Fruit fly (Drosophila melanogaster) whole organism, embryonic: ENCODE results near the gene CG43093.
A peak's percentile ranks its signal among the peaks of the same experiment; 100 is the strongest.

Experiments used
- Atf3 ChIP-seq: fragments of 200-800 bp; sonication (Bioruptor generic); optimal IDR thresholded peaks from 3 replicates; lab custom pipeline; 2016; ENCODE audit warnings: missing biosample characterization, missing genetic modification characterization
- Atf6 ChIP-seq: fragments of 200-800 bp; sonication (Bioruptor generic); IDR thresholded peaks from 2 replicates; pipeline ENCODE4 v1.3.6; 2022; ENCODE audit warnings: missing biosample characterization, missing genetic modification characterization
- B-H1 ChIP-seq: fragments of 200-800 bp; sonication (Bioruptor generic); IDR thresholded peaks from 3 replicates; pipeline ENCODE4 v1.3.6; 2022; ENCODE audit warnings: missing biosample characterization, missing genetic modification characterization
- CG10267 ChIP-seq: fragments of 200-800 bp; sonication (Bioruptor generic); optimal IDR thresholded peaks from 2 replicates; lab custom pipeline; 2018; ENCODE audit warnings: missing biosample characterization, mild to moderate bottlenecking, missing genetic modification characterization, moderate library complexity
- CG10366 ChIP-seq: fragments of 200-800 bp; sonication (Bioruptor generic); IDR thresholded peaks from 2 replicates; pipeline ENCODE4 v1.3.6; 2022; ENCODE audit warnings: missing biosample characterization, missing genetic modification characterization
- CG10431 ChIP-seq: fragments of 200-800 bp; sonication (Bioruptor generic); optimal IDR thresholded peaks from 3 replicates; lab custom pipeline; 2018; ENCODE audit warnings: missing biosample characterization, mild to moderate bottlenecking, missing genetic modification characterization
- CG11085 ChIP-seq: fragments of 200-800 bp; sonication (Bioruptor generic); IDR thresholded peaks from 2 replicates; pipeline ENCODE4 v1.3.6; 2022; ENCODE audit warnings: missing biosample characterization, missing genetic modification characterization
- CG11398 ChIP-seq: fragments of 200-800 bp; sonication (Bioruptor generic); optimal IDR thresholded peaks from 2 replicates; lab custom pipeline; 2016; ENCODE audit warnings: missing biosample characterization, missing genetic modification characterization
- CG11504 ChIP-seq: fragments of 200-800 bp; sonication (Bioruptor generic); optimal IDR thresholded peaks from 3 replicates; lab custom pipeline; 2019; ENCODE audit warnings: missing biosample characterization, mild to moderate bottlenecking, missing genetic modification characterization, moderate library complexity
- CG11723 ChIP-seq: fragments of 200-800 bp; sonication (Bioruptor generic); optimal IDR thresholded peaks from 2 replicates; lab custom pipeline; 2017; ENCODE audit warnings: missing biosample characterization, mild to moderate bottlenecking, missing genetic modification characterization
- CG15269 ChIP-seq: fragments of 200-800 bp; sonication (Bioruptor generic); optimal IDR thresholded peaks from 2 replicates; lab custom pipeline; 2018; ENCODE audit warnings: missing biosample characterization, mild to moderate bottlenecking, missing genetic modification characterization, moderate library complexity
- CG2678 ChIP-seq: fragments of 200-800 bp; sonication (Bioruptor generic); optimal IDR thresholded peaks from 3 replicates; lab custom pipeline; 2019; ENCODE audit warnings: missing biosample characterization, mild to moderate bottlenecking, missing genetic modification characterization, moderate library complexity
- CG2875 ChIP-seq: fragments of 200-800 bp; sonication (Bioruptor generic); optimal IDR thresholded peaks from 2 replicates; lab custom pipeline; 2017; ENCODE audit warnings: missing biosample characterization, mild to moderate bottlenecking, missing genetic modification characterization, missing genetic modification reagents
- CG3281 ChIP-seq: fragments of 200-800 bp; sonication (Bioruptor generic); optimal IDR thresholded peaks from 3 replicates; lab custom pipeline; 2017; ENCODE audit warnings: missing biosample characterization, mild to moderate bottlenecking, missing genetic modification characterization
- CG33557 ChIP-seq: fragments of 200-800 bp; sonication (Bioruptor generic); optimal IDR thresholded peaks from 2 replicates; lab custom pipeline; 2019; ENCODE audit warnings: missing biosample characterization, mild to moderate bottlenecking, missing genetic modification characterization, moderate library complexity
- CG3407 ChIP-seq: fragments of 200-800 bp; sonication (Bioruptor generic); optimal IDR thresholded peaks from 2 replicates; lab custom pipeline; 2018; ENCODE audit warnings: missing biosample characterization, mild to moderate bottlenecking, missing genetic modification characterization
- CG42726 ChIP-seq: fragments of 200-800 bp; sonication (Bioruptor generic); IDR thresholded peaks from 2 replicates; pipeline ENCODE4 v1.3.6; 2022; ENCODE audit warnings: missing biosample characterization, missing genetic modification characterization; ENCODE audit not compliant: partially characterized antibody
- CG4404 ChIP-seq: fragments of 200-800 bp; sonication (Bioruptor generic); IDR thresholded peaks from 2 replicates; pipeline ENCODE4 v1.3.6; 2022; ENCODE audit warnings: missing biosample characterization, missing genetic modification characterization
- CG4730 ChIP-seq: fragments of 200-800 bp; sonication (Bioruptor generic); IDR thresholded peaks from 2 replicates; pipeline ENCODE4 v1.3.6; 2022; ENCODE audit warnings: missing biosample characterization, missing genetic modification characterization
- CG6683 ChIP-seq: fragments of 200-800 bp; sonication (Bioruptor generic); optimal IDR thresholded peaks from 2 replicates; lab custom pipeline; 2017; ENCODE audit warnings: missing biosample characterization, mild to moderate bottlenecking, missing genetic modification characterization, missing genetic modification reagents
- CG7745 ChIP-seq: fragments of 200-800 bp; sonication (Bioruptor generic); optimal IDR thresholded peaks from 2 replicates; lab custom pipeline; 2018; ENCODE audit warnings: missing biosample characterization, mild to moderate bottlenecking, missing genetic modification characterization, moderate library complexity
- CHES-1-like ChIP-seq: fragments of 200-800 bp; sonication (Bioruptor generic); optimal IDR thresholded peaks from 2 replicates; lab custom pipeline; 2016; ENCODE audit warnings: missing biosample characterization, missing genetic modification characterization
- D19A ChIP-seq: fragments of 200-800 bp; optimal IDR thresholded peaks from 3 replicates; lab custom pipeline; 2019; ENCODE audit warnings: missing biosample characterization, mild to moderate bottlenecking, missing genetic modification characterization, moderate library complexity
- Dek ChIP-seq: fragments of 200-800 bp; sonication (Bioruptor generic); optimal IDR thresholded peaks from 3 replicates; lab custom pipeline; 2019; ENCODE audit warnings: missing biosample characterization, mild to moderate bottlenecking, missing genetic modification characterization, moderate library complexity
- Dp ChIP-seq: fragments of 200-800 bp; sonication (Bioruptor generic); optimal IDR thresholded peaks from 2 replicates; lab custom pipeline; 2018; ENCODE audit warnings: missing biosample characterization, mild to moderate bottlenecking, missing genetic modification characterization, moderate library complexity
- E2f2 ChIP-seq: fragments of 200-800 bp; sonication (Bioruptor generic); IDR thresholded peaks from 2 replicates; pipeline ENCODE4 v1.3.6; 2022; ENCODE audit warnings: missing biosample characterization, missing genetic modification characterization
- Fer2 ChIP-seq: fragments of 200-800 bp; sonication (Bioruptor generic); optimal IDR thresholded peaks from 2 replicates; lab custom pipeline; 2018; ENCODE audit warnings: missing biosample characterization, mild to moderate bottlenecking, missing genetic modification characterization, moderate library complexity
- GATAe ChIP-seq: fragments of 200-800 bp; sonication (Bioruptor generic); conservative IDR thresholded peaks from 2 replicates; pipeline ENCODE4 v1.3.6; 2022; ENCODE audit warnings: missing biosample characterization, missing genetic modification characterization
- HmgD ChIP-seq: fragments of 200-800 bp; sonication (Bioruptor generic); optimal IDR thresholded peaks from 3 replicates; lab custom pipeline; 2016; ENCODE audit warnings: missing biosample characterization, missing genetic modification characterization
- Kr ChIP-seq: fragments of 200-800 bp; sonication (Bioruptor generic); optimal IDR thresholded peaks from 2 replicates; lab custom pipeline; 2017; ENCODE audit warnings: missing biosample characterization, mild to moderate bottlenecking, missing genetic modification characterization
- Lhr ChIP-seq: fragments of 200-800 bp; sonication (Bioruptor generic); optimal IDR thresholded peaks from 3 replicates; lab custom pipeline; 2017; ENCODE audit warnings: mild to moderate bottlenecking, missing biosample characterization, missing genetic modification reagents, missing genetic modification characterization
- Myb ChIP-seq: fragments of 200-800 bp; sonication (Bioruptor generic); optimal IDR thresholded peaks from 2 replicates; lab custom pipeline; 2016; ENCODE audit warnings: missing biosample characterization, missing genetic modification characterization
- NC2α ChIP-seq: fragments of 200-800 bp; sonication (Bioruptor generic); optimal IDR thresholded peaks from 2 replicates; lab custom pipeline; 2016; ENCODE audit warnings: missing biosample characterization, missing genetic modification characterization
- Nf-YA ChIP-seq: fragments of 200-800 bp; sonication (Bioruptor generic); IDR thresholded peaks from 2 replicates; pipeline ENCODE4 v1.3.6; 2022; ENCODE audit warnings: missing biosample characterization, missing genetic modification characterization
- Nf-YC ChIP-seq: fragments of 200-800 bp; optimal IDR thresholded peaks from 3 replicates; lab custom pipeline; 2019; ENCODE audit warnings: missing biosample characterization, mild to moderate bottlenecking, missing genetic modification characterization, moderate library complexity
- NfI ChIP-seq: fragments of 200-800 bp; sonication (Bioruptor generic); optimal IDR thresholded peaks from 3 replicates; lab custom pipeline; 2018; ENCODE audit warnings: missing biosample characterization, mild to moderate bottlenecking, missing genetic modification characterization, moderate library complexity
- Sin3A ChIP-seq: fragments of >200 bp; optimal IDR thresholded peaks from 2 replicates; lab custom pipeline; 2018
- Sox102F ChIP-seq: fragments of 200-800 bp; sonication (Bioruptor generic); optimal IDR thresholded peaks from 2 replicates; lab custom pipeline; 2018; ENCODE audit warnings: missing biosample characterization, mild to moderate bottlenecking, missing genetic modification characterization, moderate library complexity
- abd-A ChIP-seq: fragments of 200-800 bp; sonication (Bioruptor generic); optimal IDR thresholded peaks from 3 replicates; lab custom pipeline; 2019; ENCODE audit warnings: missing biosample characterization, mild to moderate bottlenecking, missing genetic modification characterization, moderate library complexity
- az2 ChIP-seq: fragments of 200-800 bp; sonication (Bioruptor generic); optimal IDR thresholded peaks from 3 replicates; lab custom pipeline; 2016; ENCODE audit warnings: missing biosample characterization, missing genetic modification characterization
- btn ChIP-seq: fragments of 200-800 bp; sonication (Bioruptor generic); optimal IDR thresholded peaks from 2 replicates; lab custom pipeline; 2016; ENCODE audit warnings: missing biosample characterization, missing genetic modification characterization
- da ChIP-seq: fragments of 200-800 bp; sonication (Bioruptor generic); optimal IDR thresholded peaks from 2 replicates; lab custom pipeline; 2016; ENCODE audit warnings: missing biosample characterization, missing genetic modification characterization
- gfzf ChIP-seq: fragments of 200-800 bp; sonication (Bioruptor generic); optimal IDR thresholded peaks from 2 replicates; lab custom pipeline; 2016; ENCODE audit warnings: missing biosample characterization, mild to moderate bottlenecking, missing genetic modification characterization, moderate library complexity
- grn ChIP-seq: fragments of 200-800 bp; sonication (Bioruptor generic); optimal IDR thresholded peaks from 3 replicates; lab custom pipeline; 2017; ENCODE audit warnings: missing biosample characterization, missing genetic modification characterization
- gsb-n ChIP-seq: fragments of 200-800 bp; sonication (Bioruptor generic); optimal IDR thresholded peaks from 3 replicates; lab custom pipeline; 2018; ENCODE audit warnings: missing biosample characterization, mild to moderate bottlenecking, missing genetic modification characterization
- hth ChIP-seq: fragments of >200 bp; optimal IDR thresholded peaks from 2 replicates; lab custom pipeline; 2017; ENCODE audit warnings: inconsistent platforms
- maf-S ChIP-seq: fragments of 200-800 bp; sonication (Bioruptor generic); optimal IDR thresholded peaks from 2 replicates; lab custom pipeline; 2016; ENCODE audit warnings: missing biosample characterization, missing genetic modification characterization
- mirr ChIP-seq: fragments of 200-800 bp; sonication (Bioruptor generic); optimal IDR thresholded peaks from 3 replicates; lab custom pipeline; 2018; ENCODE audit warnings: missing biosample characterization, mild to moderate bottlenecking, missing genetic modification characterization
- pan ChIP-seq, 4 experiments: fragments of >200 bp in 3 of 4; fragments of 200-800 bp in 1 of 4; sonication (Bioruptor generic) in 1 of 4; optimal IDR thresholded peaks in 3 of 4; IDR thresholded peaks in 1 of 4; 2 replicates each; pipeline versions ENCODE4 v1.3.6 to Lab custom; 2017 to 2022; ENCODE audit warnings: missing biosample characterization in 2 of 4, missing genetic modification characterization in 2 of 4, mixed read lengths in 1 of 4
- row ChIP-seq: fragments of 200-800 bp; sonication (Bioruptor generic); IDR thresholded peaks from 3 replicates; pipeline ENCODE4 v1.3.6; 2022; ENCODE audit warnings: missing biosample characterization, missing genetic modification characterization
- sug ChIP-seq: fragments of 200-800 bp; optimal IDR thresholded peaks from 2 replicates; lab custom pipeline; 2019; ENCODE audit warnings: missing biosample characterization, mild to moderate bottlenecking, missing genetic modification characterization, moderate library complexity
- trh ChIP-seq: fragments of 200-800 bp; sonication (Bioruptor generic); optimal IDR thresholded peaks from 2 replicates; lab custom pipeline; 2016; ENCODE audit warnings: missing biosample characterization, missing genetic modification characterization

The CG43093 gene

DNA sequence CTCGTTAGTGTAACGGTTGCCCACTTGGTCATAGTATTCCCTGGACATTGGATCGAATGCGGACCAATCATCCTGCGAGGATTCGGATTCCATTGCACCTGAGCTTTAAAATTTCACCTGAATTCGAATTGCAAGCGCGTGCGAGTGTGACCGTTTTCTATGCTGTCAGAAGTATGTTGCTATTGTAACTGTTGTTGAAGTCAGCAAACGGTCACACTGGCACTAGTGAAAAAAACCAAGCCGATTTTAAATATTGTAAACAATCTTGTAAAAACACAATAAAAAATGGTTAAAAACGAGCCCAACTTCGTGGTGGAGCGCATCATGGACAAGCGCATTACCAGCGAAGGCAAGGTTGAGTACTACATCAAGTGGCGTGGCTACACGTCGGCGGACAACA, 24.7 kb downstream of the CG43093 start, which contains the start of the genes vret and HP1c (continued):
- TF ChIP-seq CG10267 (tag; lab: Kevin White, UChicago) (no peak), CG4404 (GFP tag; lab: Robert Waterston, UW) (no peak), trh (GFP tag; lab: Kevin White, UChicago) (no peak), CG3407 (GFP tag; lab: Kevin White, UChicago) (no peak), Dek (no peak), CG15269 (tag; lab: Kevin White, UChicago) (no peak), az2 (GFP tag; lab: Kevin White, UChicago) (no peak), row (GFP tag; lab: Robert Waterston, UW) (no peak), CG11398 (GFP tag; lab: Kevin White, UChicago) (no peak), mirr (no peak), GATAe (no peak), gfzf (GFP tag; lab: Kevin White, UChicago) (peak; percentile 83), da (GFP tag; lab: Kevin White, UChicago) (no peak), Lhr (GFP tag; lab: Kevin White, UChicago) (no peak), D19A (tag; lab: Kevin White, UChicago) (no peak), CG42726 (no peak), CG3281 (GFP tag; lab: Kevin White, UChicago) (no peak), Dp (GFP tag; lab: Kevin White, UChicago) (peak; percentile 85), CG11085 (GFP tag; lab: Robert Waterston, UW) (no peak), Atf6 (GFP tag; lab: Robert Waterston, UW) (no peak), E2f2 (peak; percentile 90), CHES-1-like (peak; percentile 5), CG11504 (no peak), CG2678 (no peak), Myb (GFP tag; lab: Kevin White, UChicago) (peak; percentile 74), NC2α (GFP tag; lab: Kevin White, UChicago) (no peak), Fer2 (no peak), hth (lab: Kevin White, UChicago) (no peak), sug (tag; lab: Kevin White, UChicago) (no peak), abd-A (tag; lab: Kevin White, UChicago) (no peak), btn (GFP tag; lab: Kevin White, UChicago) (no peak), CG7745 (tag; lab: Kevin White, UChicago) (no peak), CG33557 (GFP tag; lab: Kevin White, UChicago) (no peak), Nf-YC (tag; lab: Kevin White, UChicago) (no peak), Sin3A (lab: Kevin White, UChicago) (peak; percentile 61), HmgD (no peak), B-H1 (GFP tag; lab: Robert Waterston, UW) (no peak), Kr (GFP tag; lab: Kevin White, UChicago) (no peak), pan (optimal IDR thresholded peaks at IDR 0.05; lab: Kevin White, UChicago) (no peak), pan (GFP tag; optimal IDR thresholded peaks at IDR 0.05 in 1 of 2, IDR thresholded peaks at IDR 0.05 in 1 of 2) (no peak), Nf-YA (GFP tag; lab: Robert Waterston, UW) (no peak), CG11723 (GFP tag; lab: Kevin White, UChicago) (no peak), CG2875 (GFP tag; lab: Kevin White, UChicago) (no peak), CG4730 (GFP tag; lab: Robert Waterston, UW) (no peak), Sox102F (GFP tag; lab: Kevin White, UChicago) (no peak), gsb-n (tag; lab: Kevin White, UChicago) (no peak), CG10366 (GFP tag; lab: Robert Waterston, UW) (no peak), NfI (GFP tag; lab: Kevin White, UChicago) (no peak), CG6683 (no peak), maf-S (GFP tag; lab: Kevin White, UChicago) (no peak), CG10431 (GFP tag; lab: Kevin White, UChicago) (no peak), Atf3 (GFP tag; lab: Kevin White, UChicago) (no peak), grn (GFP tag; lab: Kevin White, UChicago) (no peak)
